Fruit fly (Drosophila melanogaster): ENCODE data around the gene Pdp.

Pdp gene

DNA sequence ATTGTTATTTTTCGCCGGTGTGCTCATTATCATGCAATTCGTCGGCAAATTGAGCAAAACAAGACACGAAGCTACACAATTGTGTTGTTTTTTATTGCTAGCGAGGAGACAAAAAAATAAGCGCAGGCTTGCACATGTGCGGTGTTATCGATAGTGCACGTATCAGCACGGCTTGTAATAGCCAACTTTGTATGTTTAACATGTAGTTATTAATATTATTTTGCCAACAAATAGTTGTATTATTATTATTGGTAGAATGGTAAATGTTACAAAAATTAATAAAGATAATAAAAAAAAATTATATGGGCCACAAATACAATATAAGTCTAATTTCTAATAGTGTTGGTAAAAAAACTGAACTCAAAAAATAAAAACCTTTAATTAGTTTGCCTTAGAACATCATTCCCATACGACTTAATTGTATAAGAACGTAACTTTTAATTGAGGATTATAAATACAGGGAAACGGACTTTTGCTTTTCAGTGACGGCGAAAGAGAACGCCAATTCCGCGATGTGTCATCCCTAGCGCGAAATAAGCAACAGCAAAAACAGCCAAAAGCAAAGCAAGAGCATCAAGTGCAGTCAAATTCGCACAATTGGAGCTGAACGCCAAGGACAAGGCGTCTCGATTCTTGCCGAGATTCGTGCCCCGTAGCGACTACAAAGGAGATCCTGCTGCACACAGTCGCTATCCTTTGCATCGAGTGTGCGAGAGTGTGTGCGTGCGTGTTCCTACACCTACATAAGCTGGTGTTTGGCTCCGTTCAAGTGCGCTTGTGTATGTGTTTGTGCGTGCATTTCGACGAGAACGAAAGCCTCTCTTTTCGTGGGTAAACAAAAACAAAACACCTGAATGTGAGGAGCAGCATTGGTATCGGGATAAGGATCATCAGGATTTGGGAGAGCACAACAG, 5.9 kb downstream of the Pdp start, which contains the start of the genes NELF-B and CG12155 (continued):
- no peak for TF ChIP-seq odd (GFP tag; optimal IDR thresholded peaks at IDR 0.05)
- TF ChIP-seq ewg (GFP tag; optimal IDR thresholded peaks at IDR 0.05), result peak; percentile 45
- no peak for TF ChIP-seq Eip74EF (GFP tag; optimal IDR thresholded peaks at IDR 0.05)
- 0 out of 2 replicates have a peak, but pooled peaks have one; percentile 33 for TF ChIP-seq klu (GFP tag; IDR thresholded peaks at IDR 0.05)
- peak; percentile 26; the same call in 1 of the 2 replicates for TF ChIP-seq CG8765 (GFP tag; IDR thresholded peaks at IDR 0.05)
- TF ChIP-seq trem (tag; optimal IDR thresholded peaks at IDR 0.05), result peak; percentile 29
- peak; percentile 69 for TF ChIP-seq CG18262 (tag; optimal IDR thresholded peaks at IDR 0.05)
- peak; percentile 30 for TF ChIP-seq Dip3 (GFP tag; optimal IDR thresholded peaks at IDR 0.05)
- peak; percentile 35; the same call in 1 of the 3 replicates for TF ChIP-seq Aef1 (GFP tag; IDR thresholded peaks at IDR 0.05)
- peak; percentile 41 for TF ChIP-seq CG10654 (GFP tag; optimal IDR thresholded peaks at IDR 0.05)
- no peak for TF ChIP-seq CG15073 (GFP tag; optimal IDR thresholded peaks at IDR 0.05)
- no peak for TF ChIP-seq Ada2b (GFP tag; IDR thresholded peaks at IDR 0.05)
- TF ChIP-seq Xrp1 (GFP tag; IDR thresholded peaks at IDR 0.05), result peak; percentile 9; the same call in 1 of the 2 replicates
- peak; percentile 11 for TF ChIP-seq CG8944 (GFP tag; optimal IDR thresholded peaks at IDR 0.05)
- TF ChIP-seq CG14050 (GFP tag; IDR thresholded peaks at IDR 0.05), result no peak
- TF ChIP-seq CG3847 (GFP tag; IDR thresholded peaks at IDR 0.05), result 0 out of 2 replicates have a peak, but pooled peaks have one; percentile 18
- no peak for TF ChIP-seq crc (GFP tag; optimal IDR thresholded peaks at IDR 0.05)
- no peak for TF ChIP-seq nau (GFP tag; optimal IDR thresholded peaks at IDR 0.05)
- TF ChIP-seq Chrac-16 (GFP tag; optimal IDR thresholded peaks at IDR 0.05), result peak; percentile 49
- no peak for TF ChIP-seq Lpt (GFP tag; optimal IDR thresholded peaks at IDR 0.05)
- TF ChIP-seq CG2129 (GFP tag; IDR thresholded peaks at IDR 0.05; ENCODE audit: partially characterized antibody), result peak; percentile 22; the same call in 1 of the 2 replicates
- TF ChIP-seq amos (GFP tag; IDR thresholded peaks at IDR 0.05; ENCODE audit: partially characterized antibody), result peak; percentile 62
- 0 out of 3 replicates have a peak, but pooled peaks have one; percentile 37 for TF ChIP-seq CG34224 (GFP tag; IDR thresholded peaks at IDR 0.05; ENCODE audit: partially characterized antibody)
- TF ChIP-seq ara (GFP tag; IDR thresholded peaks at IDR 0.05), result peak; percentile 21; the same call in 1 of the 2 replicates
- peak; percentile 2 for TF ChIP-seq CG18476 (GFP tag; optimal IDR thresholded peaks at IDR 0.05)
- peak; percentile 8 for TF ChIP-seq Bdp1 (GFP tag; optimal IDR thresholded peaks at IDR 0.05)
- TF ChIP-seq CG18619 (GFP tag; optimal IDR thresholded peaks at IDR 0.05), result peak; percentile 63
- TF ChIP-seq CTCF (GFP tag; optimal IDR thresholded peaks at IDR 0.05), result no peak
- peak; percentile 4 for TF ChIP-seq bab2 (GFP tag; optimal IDR thresholded peaks at IDR 0.05)
- TF ChIP-seq chn (GFP tag; optimal IDR thresholded peaks at IDR 0.05), result peak; percentile 7
- no peak for TF ChIP-seq repo (GFP tag; optimal IDR thresholded peaks at IDR 0.05)
- TF ChIP-seq ci (GFP tag; IDR thresholded peaks at IDR 0.05), result 0 out of 3 replicates have a peak, but pooled peaks have one; percentile 8
- no peak for TF ChIP-seq tup (GFP tag; optimal IDR thresholded peaks at IDR 0.05)
- TF ChIP-seq NfI (GFP tag; optimal IDR thresholded peaks at IDR 0.05), result peak; percentile 11
- TF ChIP-seq dysf (GFP tag; IDR thresholded peaks at IDR 0.05), result 0 out of 3 replicates have a peak, but pooled peaks have one; percentile 32
- peak; percentile 66 for TF ChIP-seq nmo (GFP tag; optimal IDR thresholded peaks at IDR 0.05)
- no peak for TF ChIP-seq Deaf1 (tag; optimal IDR thresholded peaks at IDR 0.05)
- peak; percentile 40 for TF ChIP-seq CG4820 (GFP tag; optimal IDR thresholded peaks at IDR 0.05)
- peak; percentile 23 for TF ChIP-seq zfh2 (GFP tag; optimal IDR thresholded peaks at IDR 0.05)
- TF ChIP-seq pzg (GFP tag; optimal IDR thresholded peaks at IDR 0.05), result peak; percentile 33
- no peak for TF ChIP-seq Rx (GFP tag; IDR thresholded peaks at IDR 0.05)
- TF ChIP-seq Gug (GFP tag; IDR thresholded peaks at IDR 0.05), result peak; percentile 38; the same call in 2 of the 4 replicates
- TF ChIP-seq tgo (GFP tag; IDR thresholded peaks at IDR 0.05), result peak; percentile 18; the same call in 1 of the 3 replicates
- peak; percentile 40; the same call in 1 of the 2 replicates for TF ChIP-seq Bgb (GFP tag; IDR thresholded peaks at IDR 0.05; ENCODE audit: partially characterized antibody)
- 0 out of 2 replicates have a peak, but pooled peaks have one; percentile 6 for TF ChIP-seq danr (GFP tag; IDR thresholded peaks at IDR 0.05)
- TF ChIP-seq MESR4 (GFP tag; optimal IDR thresholded peaks at IDR 0.05), result peak; percentile 75
- peak; percentile 49 for TF ChIP-seq CG2120 (GFP tag; optimal IDR thresholded peaks at IDR 0.05)
- TF ChIP-seq Dll (GFP tag; IDR thresholded peaks at IDR 0.05; ENCODE audit: partially characterized antibody), result peak; percentile 70; the same call in 3 of the 4 replicates
